Worm (Caenorhabditis elegans): ENCODE data around the gene rimb-1.

- no peak for TF ChIP-seq ekl-4 (GFP tag; IDR thresholded peaks at IDR 0.05)
- TF ChIP-seq F33H1.4 (GFP tag; IDR thresholded peaks at IDR 0.05) = no peak
- no peak for TF ChIP-seq unc-62 (GFP tag; optimal IDR thresholded peaks at IDR 0.05)
- no peak for TF ChIP-seq mxl-1 (tag; optimal IDR thresholded peaks at IDR 0.05)
- no peak for TF ChIP-seq nhr-80 (tag; optimal IDR thresholded peaks at IDR 0.05)
- TF ChIP-seq egrh-3 (GFP tag; IDR thresholded peaks at IDR 0.05) = no peak
- TF ChIP-seq T26A5.8 (tag; optimal IDR thresholded peaks at IDR 0.05) = no peak
These were observed 44.6 kb upstream of the rimb-1 start for ce11 chrIII:1743488-1744020.

Measured in whole organism, young adult.